Worm (Caenorhabditis elegans) whole organism, L4 larva: ENCODE measurements around the gene npp-18.

Experiments
- F49E8.2 ChIP-seq: sonication (generic microtip); optimal IDR thresholded peaks from 2 replicates; lab custom pipeline; 2016; ENCODE audit warnings: missing compliant biosample characterization, mild to moderate bottlenecking, missing genetic modification characterization, borderline replicate concordance
- R02D3.7 ChIP-seq: fragments of 150-350 bp; sonication (generic microtip); optimal IDR thresholded peaks from 3 replicates; lab custom pipeline; 2014; ENCODE audit warnings: missing biosample characterization, missing genetic modification characterization
- Y75B8A.6 ChIP-seq: fragments of 200-800 bp; sonication (Bioruptor generic); IDR thresholded peaks from 2 replicates; pipeline ENCODE4 v1.3.6; 2022; ENCODE audit warnings: missing genetic modification reagents, missing genetic modification characterization, missing compliant biosample characterization
- ama-1 ChIP-seq: fragments of 150-350 bp; optimal IDR thresholded peaks from 2 replicates; lab custom pipeline; 2014; ENCODE audit warnings: inconsistent platforms, mixed read lengths
- ceh-20 ChIP-seq: fragments of 200-800 bp; sonication (Bioruptor generic); IDR thresholded peaks from 2 replicates; pipeline ENCODE4 v1.3.6; 2022; ENCODE audit warnings: missing genetic modification reagents, missing genetic modification characterization, missing compliant biosample characterization
- daf-12 ChIP-seq: fragments of 150-350 bp; optimal IDR thresholded peaks from 2 replicates; lab custom pipeline; 2014; ENCODE audit warnings: missing biosample characterization, missing genetic modification reagents, missing genetic modification characterization
- jun-1 ChIP-seq: fragments of 150-350 bp; optimal IDR thresholded peaks from 2 replicates; lab custom pipeline; 2014; ENCODE audit warnings: missing biosample characterization, missing genetic modification reagents, missing genetic modification characterization
- lin-13 ChIP-seq: fragments of 150-350 bp; optimal IDR thresholded peaks from 2 replicates; lab custom pipeline; 2014; ENCODE audit warnings: missing biosample characterization, missing genetic modification reagents, missing genetic modification characterization
- nhr-28 ChIP-seq: fragments of 150-350 bp; optimal IDR thresholded peaks from 2 replicates; lab custom pipeline; 2014; ENCODE audit warnings: missing biosample characterization, missing genetic modification characterization
- pqm-1 ChIP-seq: sonication (generic microtip); optimal IDR thresholded peaks from 2 replicates; lab custom pipeline; 2017; ENCODE audit warnings: missing biosample characterization, missing genetic modification characterization
- saeg-2 ChIP-seq: fragments of 200-800 bp; sonication (Bioruptor generic); IDR thresholded peaks from 2 replicates; pipeline ENCODE4 v1.3.6; 2022; ENCODE audit warnings: missing genetic modification reagents, missing genetic modification characterization, missing compliant biosample characterization
- tra-1 ChIP-seq: fragments of 200-800 bp; sonication (Bioruptor generic); IDR thresholded peaks from 2 replicates; pipeline ENCODE4 v1.3.6; 2022; ENCODE audit warnings: missing genetic modification reagents, missing genetic modification characterization, missing compliant biosample characterization
- zag-1 ChIP-seq: fragments of 150-350 bp; optimal IDR thresholded peaks from 2 replicates; lab custom pipeline; 2014; ENCODE audit warnings: missing biosample characterization, missing genetic modification characterization
- ztf-11 ChIP-seq: fragments of 150-350 bp; optimal IDR thresholded peaks from 2 replicates; lab custom pipeline; 2014; ENCODE audit warnings: missing biosample characterization, missing genetic modification characterization

DNA sequence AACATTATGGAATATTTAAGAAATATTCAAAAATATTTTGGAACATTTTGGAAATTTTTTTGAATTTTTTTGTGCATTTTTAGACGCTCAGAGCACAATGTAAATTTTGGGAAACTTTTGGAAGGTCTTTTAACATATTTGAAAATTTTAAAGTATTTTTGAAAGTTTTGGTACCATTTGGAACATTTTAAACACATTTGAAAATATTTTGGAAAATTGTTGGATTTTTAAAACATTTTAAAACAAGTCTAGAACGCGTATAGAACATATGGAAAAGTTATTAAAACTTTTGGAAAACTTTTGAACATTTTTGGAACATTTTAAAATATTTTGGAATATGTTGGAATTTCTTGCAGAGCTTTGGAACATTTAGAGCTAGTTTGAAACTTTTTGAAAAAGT, 37.1 kb downstream of the npp-18 start, which contains the start of gene sdz-20:
- TF ChIP-seq jun-1 (tag; lab: Kevin White, UChicago), result no peak
- TF ChIP-seq pqm-1 (tag; lab: Kevin White, UChicago), result no peak
- no peak for TF ChIP-seq nhr-28 (tag; lab: Kevin White, UChicago)
- no peak for TF ChIP-seq saeg-2 (GFP tag; lab: Robert Waterston, UW)
- no peak for TF ChIP-seq tra-1 (GFP tag; lab: Robert Waterston, UW)
- TF ChIP-seq ceh-20 (GFP tag; lab: Robert Waterston, UW), result no peak
- no peak for TF ChIP-seq daf-12
- TF ChIP-seq lin-13 (GFP tag; lab: Kevin White, UChicago), result no peak
- TF ChIP-seq F49E8.2 (tag; lab: Kevin White, UChicago), result no peak
- TF ChIP-seq ama-1 (lab: Kevin White, UChicago), result no peak
- TF ChIP-seq R02D3.7, result no peak
- no peak for TF ChIP-seq zag-1 (tag; lab: Kevin White, UChicago)
- no peak for TF ChIP-seq Y75B8A.6 (GFP tag; lab: Robert Waterston, UW)
- no peak for TF ChIP-seq ztf-11 (tag; lab: Kevin White, UChicago)
